Worm (Caenorhabditis elegans) whole organism, mixed stage, embryonic: ENCODE measurements around the gene nars-2.

Source experiments
- M03D4.4 ChIP-seq: sonication (generic microtip); optimal IDR thresholded peaks from 2 replicates; lab custom pipeline; 2017; ENCODE audit warnings: mild to moderate bottlenecking, missing genetic modification characterization, missing compliant biosample characterization
- bed-3 ChIP-seq: fragments of 200-800 bp; sonication (Bioruptor generic); optimal IDR thresholded peaks from 3 replicates; lab custom pipeline; 2018; ENCODE audit warnings: mild to moderate bottlenecking, missing genetic modification characterization, moderate library complexity, missing compliant biosample characterization
- blmp-1 ChIP-seq: fragments of 150-350 bp; optimal IDR thresholded peaks from 2 replicates; lab custom pipeline; 2014; ENCODE audit warnings: missing biosample characterization, missing genetic modification characterization
- ceh-39 ChIP-seq: fragments of 150-350 bp; optimal IDR thresholded peaks from 2 replicates; lab custom pipeline; 2014; ENCODE audit warnings: missing biosample characterization, missing genetic modification characterization
- ceh-43 ChIP-seq: fragments of 200-800 bp; sonication (Bioruptor generic); optimal IDR thresholded peaks from 2 replicates; lab custom pipeline; 2018; ENCODE audit warnings: mild to moderate bottlenecking, missing genetic modification characterization, moderate library complexity, missing compliant biosample characterization
- ceh-83 ChIP-seq: fragments of 200-800 bp; sonication (Bioruptor generic); optimal IDR thresholded peaks from 2 replicates; lab custom pipeline; 2018; ENCODE audit warnings: mild to moderate bottlenecking, missing genetic modification characterization, missing compliant biosample characterization
- ces-1 ChIP-seq: fragments of 150-350 bp; optimal IDR thresholded peaks from 2 replicates; lab custom pipeline; 2014; ENCODE audit warnings: missing biosample characterization, missing genetic modification reagents, missing genetic modification characterization
- drap-1 ChIP-seq: fragments of 200-800 bp; sonication (Bioruptor generic); optimal IDR thresholded peaks from 3 replicates; lab custom pipeline; 2018; ENCODE audit warnings: mild to moderate bottlenecking, missing genetic modification characterization, missing compliant biosample characterization
- elt-1 ChIP-seq: sonication (generic microtip); optimal IDR thresholded peaks from 2 replicates; lab custom pipeline; 2017; ENCODE audit warnings: missing genetic modification characterization, mild to moderate bottlenecking, missing compliant biosample characterization, antibody characterized with exemption, moderate library complexity, borderline replicate concordance; ENCODE audit not compliant: insufficient read depth
- elt-3 ChIP-seq: fragments of 150-350 bp; optimal IDR thresholded peaks from 2 replicates; lab custom pipeline; 2014; ENCODE audit warnings: missing biosample characterization, missing genetic modification characterization
- flh-1 ChIP-seq: fragments of 200-800 bp; sonication (Bioruptor generic); optimal IDR thresholded peaks from 2 replicates; lab custom pipeline; 2018; ENCODE audit warnings: mild to moderate bottlenecking, missing genetic modification characterization, moderate library complexity, missing compliant biosample characterization
- ham-2 ChIP-seq: fragments of 200-800 bp; sonication (Bioruptor generic); optimal IDR thresholded peaks from 2 replicates; lab custom pipeline; 2018; ENCODE audit warnings: mild to moderate bottlenecking, missing genetic modification characterization, missing compliant biosample characterization
- lin-32 ChIP-seq: fragments of 200-800 bp; sonication (Bioruptor generic); optimal IDR thresholded peaks from 2 replicates; lab custom pipeline; 2018; ENCODE audit warnings: mild to moderate bottlenecking, missing genetic modification characterization, missing compliant biosample characterization
- lsy-2 ChIP-seq: fragments of 150-350 bp; optimal IDR thresholded peaks from 2 replicates; lab custom pipeline; 2014; ENCODE audit warnings: missing biosample characterization, missing genetic modification characterization
- mab-5 ChIP-seq: fragments of 150-350 bp; optimal IDR thresholded peaks from 2 replicates; lab custom pipeline; 2014; ENCODE audit warnings: missing biosample characterization, missing genetic modification characterization
- mls-2 ChIP-seq: sonication (generic microtip); optimal IDR thresholded peaks from 2 replicates; lab custom pipeline; 2016; ENCODE audit warnings: mild to moderate bottlenecking, missing genetic modification characterization, moderate library complexity, missing compliant biosample characterization
- nhr-12 ChIP-seq: fragments of 150-350 bp; optimal IDR thresholded peaks from 2 replicates; lab custom pipeline; 2014; ENCODE audit warnings: missing biosample characterization, missing genetic modification characterization
- nhr-2 ChIP-seq: fragments of 150-350 bp; optimal IDR thresholded peaks from 2 replicates; lab custom pipeline; 2014; ENCODE audit warnings: missing biosample characterization, missing genetic modification characterization
- nhr-237 ChIP-seq: fragments of 150-350 bp; optimal IDR thresholded peaks from 2 replicates; lab custom pipeline; 2014; ENCODE audit warnings: missing biosample characterization, missing genetic modification characterization
- nhr-28 ChIP-seq: fragments of 150-350 bp; optimal IDR thresholded peaks from 2 replicates; lab custom pipeline; 2014; ENCODE audit warnings: missing biosample characterization, missing genetic modification characterization
- nhr-76 ChIP-seq: sonication (generic microtip); optimal IDR thresholded peaks from 2 replicates; lab custom pipeline; 2017; ENCODE audit warnings: missing biosample characterization, missing genetic modification characterization
- pha-4 ChIP-seq: fragments of 150-350 bp; optimal IDR thresholded peaks from 2 replicates; lab custom pipeline; 2018; ENCODE audit warnings: missing biosample characterization, missing genetic modification reagents, missing genetic modification characterization
- sem-2 ChIP-seq: fragments of 200-800 bp; sonication (Bioruptor generic); optimal IDR thresholded peaks from 2 replicates; lab custom pipeline; 2018; ENCODE audit warnings: mild to moderate bottlenecking, missing genetic modification characterization, missing compliant biosample characterization
- snpc-4 ChIP-seq: fragments of 150-350 bp; optimal IDR thresholded peaks from 2 replicates; lab custom pipeline; 2014; ENCODE audit warnings: missing biosample characterization, missing genetic modification characterization
- sptf-1 ChIP-seq: sonication (generic microtip); optimal IDR thresholded peaks from 2 replicates; lab custom pipeline; 2017; ENCODE audit warnings: mild to moderate bottlenecking, missing genetic modification characterization, moderate library complexity, missing compliant biosample characterization
- tbx-8 ChIP-seq: fragments of 200-800 bp; sonication (Bioruptor generic); optimal IDR thresholded peaks from 2 replicates; lab custom pipeline; 2018; ENCODE audit warnings: mild to moderate bottlenecking, missing genetic modification characterization, moderate library complexity, missing compliant biosample characterization
- unc-120 ChIP-seq: sonication (generic microtip); optimal IDR thresholded peaks from 2 replicates; lab custom pipeline; 2017; ENCODE audit warnings: missing genetic modification characterization, missing compliant biosample characterization; ENCODE audit not compliant: poor library complexity, severe bottlenecking
- unc-39 ChIP-seq: fragments of 150-350 bp; optimal IDR thresholded peaks from 2 replicates; lab custom pipeline; 2014; ENCODE audit warnings: missing biosample characterization, missing genetic modification characterization
- unc-62 ChIP-seq: fragments of 150-350 bp; optimal IDR thresholded peaks from 2 replicates; lab custom pipeline; 2014; ENCODE audit warnings: missing biosample characterization, missing genetic modification reagents, missing genetic modification characterization
- zip-8 ChIP-seq: fragments of 150-350 bp; optimal IDR thresholded peaks from 2 replicates; lab custom pipeline; 2014; ENCODE audit warnings: missing biosample characterization, missing genetic modification characterization

The nars-2 gene

DNA sequence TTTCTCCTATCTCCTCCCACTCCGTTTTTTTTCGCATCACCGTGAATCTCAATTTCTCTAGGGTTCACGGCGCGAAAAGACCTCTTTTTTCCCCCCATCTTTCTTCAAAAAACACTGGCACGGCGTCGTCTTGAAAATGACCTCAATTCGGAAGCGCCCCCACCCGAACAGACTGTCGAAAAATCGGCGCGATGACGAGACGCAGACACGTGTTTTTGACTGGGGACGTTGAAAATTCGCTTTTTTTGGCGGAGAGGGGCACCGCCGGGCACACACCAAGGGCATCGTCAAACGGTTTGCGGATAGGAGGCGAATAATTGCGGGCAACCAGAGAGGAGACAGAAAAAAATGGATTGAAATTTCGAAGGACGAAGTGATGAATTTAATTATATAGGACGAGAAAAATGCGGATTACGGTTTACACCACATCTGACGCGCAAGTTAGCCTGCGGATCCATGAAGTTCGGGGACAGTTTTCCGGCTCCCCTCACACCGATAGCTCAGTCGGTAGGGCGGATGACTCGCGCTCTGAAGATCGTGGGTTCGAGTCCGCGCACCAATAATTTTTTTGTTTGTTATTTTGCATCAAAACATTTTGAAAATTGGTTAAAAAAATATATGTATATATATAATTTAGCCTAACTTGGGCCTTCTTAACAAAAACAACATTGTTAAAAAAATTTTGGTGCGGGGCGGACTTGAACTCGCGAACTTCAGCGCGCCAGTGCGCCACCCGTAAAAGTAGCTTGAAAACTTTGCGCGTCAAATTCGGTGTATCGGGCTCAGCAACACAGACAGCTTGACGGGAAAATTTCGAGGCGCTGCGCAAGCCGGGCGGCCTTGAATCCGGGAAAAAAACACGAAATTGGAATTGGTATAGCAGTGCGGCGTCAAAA is 21.8 kb downstream of the nars-2 start:
- TF ChIP-seq pha-4 (tag; lab: Kevin White, UChicago) (no peak), unc-62 (GFP tag; lab: Kevin White, UChicago) (no peak), blmp-1 (no peak), ceh-83 (GFP tag; lab: Kevin White, UChicago) (no peak), mab-5 (no peak)

DNA sequence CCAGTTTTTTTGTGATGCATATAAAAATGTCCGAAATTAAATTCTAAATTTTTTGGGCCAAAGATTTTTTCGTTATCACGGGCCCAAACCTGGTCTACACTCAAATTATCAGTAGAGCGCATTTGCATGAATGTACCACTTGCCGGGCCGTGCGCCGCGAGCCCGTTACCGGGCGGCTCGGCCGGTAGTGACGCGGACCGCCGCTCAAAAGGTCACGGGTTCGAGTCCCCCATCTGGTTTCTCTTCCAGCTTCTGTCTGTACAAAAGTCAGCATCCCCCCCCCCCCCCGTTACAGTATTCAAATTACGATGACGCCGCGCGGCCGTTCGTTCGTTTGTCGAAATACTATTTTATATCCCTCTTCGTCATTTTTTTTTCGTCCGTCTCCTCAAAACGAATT is 23.2 kb downstream of the nars-2 start:
- TF ChIP-seq lin-32 (GFP tag; lab: Kevin White, UChicago) (no peak), sem-2 (GFP tag; lab: Kevin White, UChicago) (no peak), bed-3 (GFP tag; lab: Kevin White, UChicago) (no peak), elt-3 (no peak)

DNA sequence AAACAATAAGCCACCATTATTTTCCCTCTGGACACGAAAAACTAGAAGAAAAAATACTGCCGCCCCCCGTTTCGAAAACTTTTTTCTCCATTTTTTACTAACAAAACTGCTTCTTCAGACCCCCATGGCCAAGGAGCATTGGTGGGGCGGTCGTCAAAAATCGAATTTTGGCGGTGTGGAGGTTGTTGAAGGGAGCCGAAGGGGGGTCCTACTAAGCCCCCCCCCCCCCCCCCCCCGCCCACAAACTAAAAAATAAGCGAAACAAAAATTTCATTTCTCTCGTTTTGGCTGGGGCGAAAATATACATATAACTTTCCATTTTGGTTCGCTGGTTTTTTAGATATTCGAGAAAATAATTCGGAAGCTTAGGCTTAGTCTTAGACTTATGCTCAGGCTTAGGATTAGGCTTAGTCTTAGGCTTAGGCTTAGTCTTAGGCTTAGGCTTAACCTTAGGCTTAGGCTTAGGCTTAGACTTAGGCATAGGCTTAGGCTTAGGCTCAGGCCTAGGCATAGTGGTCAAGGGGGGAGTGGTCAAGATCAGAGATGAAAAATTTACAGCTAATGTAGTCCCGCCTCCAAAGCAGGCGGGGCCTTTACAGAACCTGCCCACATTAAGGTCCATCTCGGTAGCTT is 25.8 kb downstream of the nars-2 start:
- TF ChIP-seq ceh-39 (no peak), sem-2 (GFP tag; lab: Kevin White, UChicago) (no peak), flh-1 (GFP tag; lab: Kevin White, UChicago) (no peak), unc-39 (tag; lab: Kevin White, UChicago) (no peak), lsy-2 (tag; lab: Kevin White, UChicago) (no peak), ham-2 (GFP tag; lab: Kevin White, UChicago) (no peak), drap-1 (GFP tag; lab: Kevin White, UChicago) (no peak), mab-5 (no peak), nhr-2 (no peak), nhr-28 (tag; lab: Kevin White, UChicago) (no peak), pha-4 (tag; lab: Kevin White, UChicago) (no peak), nhr-237 (tag; lab: Kevin White, UChicago) (no peak)

DNA sequence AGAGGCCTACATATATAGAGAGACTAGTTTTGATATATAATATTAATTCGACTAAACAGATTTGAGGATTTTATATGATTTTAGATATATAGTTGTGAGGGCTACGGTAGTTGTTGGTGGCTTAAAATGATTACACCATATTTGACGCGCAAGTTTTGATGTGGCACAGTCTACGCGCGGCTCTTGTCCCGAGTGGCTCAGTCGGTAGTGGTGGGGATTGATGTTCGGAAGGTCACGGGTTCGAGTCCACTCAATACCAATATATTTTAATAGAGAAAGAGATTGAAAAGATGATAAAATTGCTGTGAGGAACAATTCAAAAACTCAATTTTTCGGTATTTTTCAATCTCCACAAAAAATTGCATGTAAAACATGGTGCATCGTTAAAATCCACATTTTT is 27.7 kb downstream of the nars-2 start:
- TF ChIP-seq M03D4.4 (tag; lab: Kevin White, UChicago) (no peak), mab-5 (no peak), unc-120 (tag; lab: Kevin White, UChicago) (no peak), unc-62 (GFP tag; lab: Kevin White, UChicago) (no peak), snpc-4 (tag; lab: Kevin White, UChicago) (no peak), lsy-2 (tag; lab: Kevin White, UChicago) (no peak), sptf-1 (tag; lab: Kevin White, UChicago) (no peak), bed-3 (GFP tag; lab: Kevin White, UChicago) (no peak), ces-1 (no peak), ceh-83 (GFP tag; lab: Kevin White, UChicago) (no peak), unc-39 (tag; lab: Kevin White, UChicago) (no peak), tbx-8 (GFP tag; lab: Kevin White, UChicago) (no peak), blmp-1 (no peak), zip-8 (no peak), lin-32 (GFP tag; lab: Kevin White, UChicago) (no peak)

DNA sequence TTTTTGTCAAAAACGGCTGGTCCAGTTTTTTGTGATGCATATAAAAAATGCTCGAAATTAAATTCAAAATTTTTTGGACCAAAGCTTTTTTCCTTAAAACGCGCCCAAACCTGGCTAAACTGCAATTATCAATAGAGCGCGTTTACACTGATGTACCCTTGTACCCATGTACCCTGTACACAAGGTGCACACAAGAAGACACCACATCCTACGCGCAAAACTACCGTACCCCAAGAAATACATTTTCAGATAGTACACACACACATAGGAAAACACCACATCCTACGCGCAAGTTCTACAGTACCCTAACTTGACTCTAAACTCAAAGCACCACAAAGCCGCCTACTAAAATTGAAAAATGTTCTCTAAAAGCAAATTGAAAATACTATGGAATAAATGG is 29.2 kb downstream of the nars-2 start:
- no peak for TF ChIP-seq ceh-43 (GFP tag; lab: Kevin White, UChicago)
- TF ChIP-seq blmp-1: no peak
- no peak for TF ChIP-seq nhr-28 (tag; lab: Kevin White, UChicago)
- TF ChIP-seq nhr-76 (tag; lab: Kevin White, UChicago): no peak
- peak; percentile 28 for TF ChIP-seq lsy-2 (tag; lab: Kevin White, UChicago)

DNA sequence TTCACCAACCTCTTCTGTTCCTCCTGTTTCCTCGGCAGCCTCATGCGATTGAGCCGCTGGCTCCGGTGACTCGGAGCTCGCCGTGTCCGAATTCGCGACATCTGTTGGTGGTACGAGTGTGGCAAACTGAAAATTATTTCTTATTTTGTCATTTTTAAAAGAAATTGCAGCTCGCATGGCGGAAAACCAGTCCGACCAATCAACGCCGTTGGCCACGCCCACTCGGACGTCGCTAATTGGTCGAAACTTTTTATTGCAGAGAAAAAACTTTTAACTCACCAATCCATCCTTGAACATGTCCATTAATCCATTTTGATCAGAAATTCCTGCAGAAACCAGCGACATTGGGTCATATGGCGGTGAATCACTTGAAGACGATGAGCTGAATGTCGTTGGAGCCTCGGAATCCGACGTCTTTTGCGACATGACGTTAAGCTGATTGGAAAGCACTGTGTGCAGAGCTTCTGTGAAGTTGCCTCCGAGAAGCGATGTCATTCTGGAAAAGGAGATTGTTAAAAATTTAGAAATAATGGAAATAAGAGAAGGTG is 30.2 kb downstream of the nars-2 start, which contains the start of gene bed-2:
Gene bed-2, minus strand, starts transcription at position 498 of the 548 bp plus-strand sequence.
- TF ChIP-seq lin-32 (GFP tag; lab: Kevin White, UChicago): no peak
- TF ChIP-seq nhr-12: no peak
- no peak for TF ChIP-seq pha-4 (tag; lab: Kevin White, UChicago)
- TF ChIP-seq mls-2: no peak
- no peak for TF ChIP-seq sem-2 (GFP tag; lab: Kevin White, UChicago)
- no peak for TF ChIP-seq unc-39 (tag; lab: Kevin White, UChicago)
- no peak for TF ChIP-seq drap-1 (GFP tag; lab: Kevin White, UChicago)
- no peak for TF ChIP-seq elt-1 (tag; lab: Kevin White, UChicago)
